Worm (Caenorhabditis elegans) whole organism, late embryonic: ENCODE data around the gene F45F2.10.

ENCODE experiments used
- K02D7.2 ChIP-seq: sonication (generic microtip); optimal IDR thresholded peaks from 2 replicates; lab custom pipeline; 2017; ENCODE audit warnings: mild to moderate bottlenecking, missing genetic modification characterization, missing compliant biosample characterization
- K09A11.1 ChIP-seq: sonication (generic microtip); optimal IDR thresholded peaks from 2 replicates; lab custom pipeline; 2017; ENCODE audit warnings: antibody characterized with exemption, mild to moderate bottlenecking, missing genetic modification characterization, missing compliant biosample characterization; ENCODE audit not compliant: insufficient read depth
- ceh-34 ChIP-seq: sonication (generic microtip); optimal IDR thresholded peaks from 2 replicates; lab custom pipeline; 2016; ENCODE audit warnings: mild to moderate bottlenecking, missing genetic modification characterization, missing compliant biosample characterization
- dve-1 ChIP-seq: sonication (generic microtip); optimal IDR thresholded peaks from 2 replicates; lab custom pipeline; 2017; ENCODE audit warnings: antibody characterized with exemption, mild to moderate bottlenecking, missing genetic modification characterization, missing compliant biosample characterization
- fkh-10 ChIP-seq: fragments of 150-350 bp; optimal IDR thresholded peaks from 2 replicates; lab custom pipeline; 2014; ENCODE audit warnings: missing biosample characterization, missing genetic modification reagents, missing genetic modification characterization
- hlh-8 ChIP-seq: sonication (generic microtip); optimal IDR thresholded peaks from 2 replicates; lab custom pipeline; 2016; ENCODE audit warnings: missing genotype, missing genetic modification characterization, missing compliant biosample characterization
- nfya-1 ChIP-seq: sonication (generic microtip); optimal IDR thresholded peaks from 2 replicates; lab custom pipeline; 2017; ENCODE audit warnings: missing genetic modification characterization, mild to moderate bottlenecking, missing compliant biosample characterization, antibody characterized with exemption, moderate library complexity
- nhr-11 ChIP-seq: fragments of 150-350 bp; optimal IDR thresholded peaks from 2 replicates; lab custom pipeline; 2014; ENCODE audit warnings: missing biosample characterization, missing genetic modification characterization
- pha-4 ChIP-seq: fragments of 150-350 bp; optimal IDR thresholded peaks from 2 replicates; lab custom pipeline; 2018; ENCODE audit warnings: missing biosample characterization, missing genetic modification reagents, missing genetic modification characterization
- rnt-1 ChIP-seq: sonication (generic microtip); optimal IDR thresholded peaks from 2 replicates; lab custom pipeline; 2016; ENCODE audit warnings: missing genetic modification characterization, missing compliant biosample characterization
- tbx-2 ChIP-seq: sonication (generic microtip); optimal IDR thresholded peaks from 2 replicates; lab custom pipeline; 2016; ENCODE audit warnings: missing genetic modification characterization, missing compliant biosample characterization
- ttx-3 ChIP-seq: sonication (generic microtip); optimal IDR thresholded peaks from 2 replicates; lab custom pipeline; 2016; ENCODE audit warnings: missing genetic modification reagents, missing genetic modification characterization, missing compliant biosample characterization

ce11 chrV:8507324-8507723, 11.3 kb downstream of the F45F2.10 start, which contains the start of gene ZK994.6:
- TF ChIP-seq K02D7.2 (tag; lab: Kevin White, UChicago) (no peak), dve-1 (tag; lab: Kevin White, UChicago) (no peak), ttx-3 (tag; lab: Kevin White, UChicago) (no peak), nhr-11 (tag; lab: Kevin White, UChicago) (no peak), pha-4 (no peak), tbx-2 (tag; lab: Kevin White, UChicago) (no peak), rnt-1 (tag; lab: Kevin White, UChicago) (no peak), fkh-10 (GFP tag; lab: Kevin White, UChicago) (no peak), hlh-8 (tag; lab: Kevin White, UChicago) (no peak), nfya-1 (tag; lab: Kevin White, UChicago) (no peak), ceh-34 (tag; lab: Kevin White, UChicago) (no peak), K09A11.1 (no peak)
